In the genomic region with DNA sequence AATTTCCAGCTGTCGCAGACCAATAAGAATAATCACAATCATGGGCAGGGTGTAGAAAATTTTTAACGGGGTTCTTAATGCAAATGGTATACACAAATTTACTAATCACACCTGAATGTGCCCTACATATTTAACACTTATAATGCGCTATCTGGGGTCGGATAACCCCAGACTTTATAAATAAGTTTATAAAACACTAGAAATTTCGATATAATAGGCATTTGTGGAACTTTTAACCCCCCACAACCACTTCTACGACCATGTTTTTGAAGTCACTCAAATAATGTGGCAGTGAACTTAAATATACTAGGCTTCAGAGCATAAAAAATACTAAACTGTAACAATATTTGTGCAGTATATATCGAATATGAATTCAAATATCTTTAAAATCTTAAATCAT, we compare ENCODE assay signal across 5 fruit fly cellular contexts.
TF ChIP-seq lines count a peak whose summit lies in the region.

A gene (minus strand): TSS at position 264 of the 400 bp plus-strand sequence.

TF ChIP-seq in whole organism, adult, 20 proteins besides CTCF, POLR2A, EP300 and RAD21 (continued from another document):
- peak; percentile 98 for TF ChIP-seq CG12768 (GFP tag; optimal IDR thresholded peaks at IDR 0.05; lab: Kevin White, UChicago)
- TF ChIP-seq bab1 (GFP tag; optimal IDR thresholded peaks at IDR 0.05; lab: Kevin White, UChicago): peak; percentile 99
- peak; percentile 95 for TF ChIP-seq CG14711 (tag; optimal IDR thresholded peaks at IDR 0.05; lab: Kevin White, UChicago)
TF ChIP-seq in whole organism, adult: peak in this region for 18.

TF ChIP-seq in whole organism, embryonic, 481 proteins besides CTCF, POLR2A, EP300 and RAD21 (continued from another document and continues in another):
- TF ChIP-seq Ptx1 (GFP tag; IDR thresholded peaks at IDR 0.05; lab: Robert Waterston, UW) (peak; percentile 98), NFAT (GFP tag; IDR thresholded peaks at IDR 0.05; lab: Robert Waterston, UW) (peak; percentile 97), hkb (optimal IDR thresholded peaks at IDR 0.05; lab: Kevin White, UChicago) (no peak), hkb (GFP tag; IDR thresholded peaks at IDR 0.05; lab: Robert Waterston, UW) (peak; percentile 97), eyg (GFP tag; optimal IDR thresholded peaks at IDR 0.05; lab: Kevin White, UChicago) (peak; percentile 96), CG5245 (GFP tag; optimal IDR thresholded peaks at IDR 0.05; lab: Kevin White, UChicago) (peak; percentile 96), Bteb2 (GFP tag; optimal IDR thresholded peaks at IDR 0.05; lab: Kevin White, UChicago) (peak; percentile 98), CG12071 (GFP tag; optimal IDR thresholded peaks at IDR 0.05; lab: Kevin White, UChicago) (peak; percentile 97), CG34224 (GFP tag; IDR thresholded peaks at IDR 0.05; lab: Robert Waterston, UW; ENCODE audit: partially characterized antibody) (no peak), jing (GFP tag; optimal IDR thresholded peaks at IDR 0.05; lab: Kevin White, UChicago) (peak; percentile 95), CG10654 (GFP tag; optimal IDR thresholded peaks at IDR 0.05; lab: Kevin White, UChicago) (peak; percentile 96), slp2 (GFP tag; optimal IDR thresholded peaks at IDR 0.05; lab: Kevin White, UChicago) (peak; percentile 96), NC2α (GFP tag; optimal IDR thresholded peaks at IDR 0.05; lab: Kevin White, UChicago) (peak; percentile 94), CG15011 (GFP tag; optimal IDR thresholded peaks at IDR 0.05; lab: Kevin White, UChicago) (peak; percentile 95), MESR4 (GFP tag; optimal IDR thresholded peaks at IDR 0.05; lab: Kevin White, UChicago) (peak; percentile 79), Abd-B (GFP tag; optimal IDR thresholded peaks at IDR 0.05; lab: Kevin White, UChicago) (peak; percentile 96), onecut (GFP tag; IDR thresholded peaks at IDR 0.05; lab: Robert Waterston, UW) (peak; percentile 93), CG15601 (tag; optimal IDR thresholded peaks at IDR 0.05; lab: Kevin White, UChicago) (peak; percentile 95), bsh (GFP tag; optimal IDR thresholded peaks at IDR 0.05; lab: Kevin White, UChicago) (peak; percentile 94 to 98), CG9817 (tag; optimal IDR thresholded peaks at IDR 0.05; lab: Kevin White, UChicago) (peak; percentile 99), fd102C (GFP tag; optimal IDR thresholded peaks at IDR 0.05; lab: Kevin White, UChicago) (peak; percentile 79), CG32532 (GFP tag; IDR thresholded peaks at IDR 0.05; lab: Robert Waterston, UW) (peak; percentile 99), CHES-1-like (GFP tag; optimal IDR thresholded peaks at IDR 0.05; lab: Kevin White, UChicago) (peak; percentile 98), btn (GFP tag; optimal IDR thresholded peaks at IDR 0.05; lab: Kevin White, UChicago) (peak; percentile 92), CG12219 (GFP tag; optimal IDR thresholded peaks at IDR 0.05; lab: Kevin White, UChicago) (peak; percentile 98), B-H2 (GFP tag; optimal IDR thresholded peaks at IDR 0.05; lab: Kevin White, UChicago) (peak; percentile 99), CG15073 (GFP tag; optimal IDR thresholded peaks at IDR 0.05; lab: Kevin White, UChicago) (peak; percentile 83), grn (GFP tag; optimal IDR thresholded peaks at IDR 0.05; lab: Kevin White, UChicago) (peak; percentile 74), CG10979 (tag; optimal IDR thresholded peaks at IDR 0.05; lab: Kevin White, UChicago) (peak; percentile 96), otp (GFP tag; IDR thresholded peaks at IDR 0.05; lab: Robert Waterston, UW) (peak; percentile 96)

TF ChIP-seq in whole organism, prepupa, 60 proteins besides CTCF, POLR2A, EP300 and RAD21 (continued from another document and continues in another):
- peak; percentile 99 for TF ChIP-seq OdsH (GFP tag; optimal IDR thresholded peaks at IDR 0.05; lab: Kevin White, UChicago)
- peak; percentile 97 for TF ChIP-seq Gug (GFP tag; IDR thresholded peaks at IDR 0.05; lab: Robert Waterston, UW)
- peak; percentile 96 for TF ChIP-seq CG6163 (GFP tag; IDR thresholded peaks at IDR 0.05; lab: Robert Waterston, UW)
- peak; percentile 98 for TF ChIP-seq CG32006 (GFP tag; optimal IDR thresholded peaks at IDR 0.05; lab: Kevin White, UChicago)
- TF ChIP-seq achi (GFP tag; optimal IDR thresholded peaks at IDR 0.05; lab: Kevin White, UChicago): peak; percentile 98
- peak; percentile 99 for TF ChIP-seq CG31627 (GFP tag; optimal IDR thresholded peaks at IDR 0.05; lab: Kevin White, UChicago)
- peak; percentile 95 for TF ChIP-seq dsx (GFP tag; optimal IDR thresholded peaks at IDR 0.05; lab: Kevin White, UChicago; ENCODE audit: poor library complexity, severe bottlenecking)
- TF ChIP-seq Sox14 (GFP tag; optimal IDR thresholded peaks at IDR 0.05; lab: Kevin White, UChicago): peak; percentile 99
- peak; percentile 96 for TF ChIP-seq CG1621 (tag; optimal IDR thresholded peaks at IDR 0.05; lab: Kevin White, UChicago)
- peak in 1 of 2 experiments; percentile 97 for TF ChIP-seq ss (GFP tag; optimal IDR thresholded peaks at IDR 0.05; lab: Kevin White, UChicago)
- peak; percentile 99 for TF ChIP-seq Hr39 (GFP tag; optimal IDR thresholded peaks at IDR 0.05; lab: Kevin White, UChicago)
- peak; percentile 97 for TF ChIP-seq eg (GFP tag; IDR thresholded peaks at IDR 0.05; lab: Robert Waterston, UW)
- TF ChIP-seq CG8119 (GFP tag; IDR thresholded peaks at IDR 0.05; lab: Robert Waterston, UW): peak; percentile 97
- TF ChIP-seq Met (GFP tag; optimal IDR thresholded peaks at IDR 0.05; lab: Kevin White, UChicago): peak; percentile 98
- TF ChIP-seq Smox (GFP tag; optimal IDR thresholded peaks at IDR 0.05; lab: Kevin White, UChicago): peak; percentile 99
- peak; percentile 99 for TF ChIP-seq CG11762 (GFP tag; optimal IDR thresholded peaks at IDR 0.05; lab: Kevin White, UChicago; ENCODE audit: insufficient read depth)
- peak; percentile 96 for TF ChIP-seq CG6854 (GFP tag; optimal IDR thresholded peaks at IDR 0.05; lab: Kevin White, UChicago)
- TF ChIP-seq topi (GFP tag; optimal IDR thresholded peaks at IDR 0.05; lab: Kevin White, UChicago): peak; percentile 98
- TF ChIP-seq Ets96B (tag; optimal IDR thresholded peaks at IDR 0.05; lab: Kevin White, UChicago): peak; percentile 98
- peak; percentile 100 for TF ChIP-seq Eip78C (GFP tag; lab: Kevin White, UChicago)
- TF ChIP-seq fd85E (GFP tag; optimal IDR thresholded peaks at IDR 0.05; lab: Kevin White, UChicago): no peak
- TF ChIP-seq CG16779 (tag; optimal IDR thresholded peaks at IDR 0.05; lab: Kevin White, UChicago): no peak
- TF ChIP-seq CG11294 (GFP tag; IDR thresholded peaks at IDR 0.05; lab: Robert Waterston, UW): peak; percentile 97
- TF ChIP-seq Blimp-1 (GFP tag; optimal IDR thresholded peaks at IDR 0.05; lab: Kevin White, UChicago): peak; percentile 94
- no peak for TF ChIP-seq svp (GFP tag; lab: Kevin White, UChicago)
- peak; percentile 97 for TF ChIP-seq Ets21C (GFP tag; optimal IDR thresholded peaks at IDR 0.05; lab: Kevin White, UChicago)
- TF ChIP-seq Sox15 (GFP tag; optimal IDR thresholded peaks at IDR 0.05; lab: Kevin White, UChicago): peak; percentile 98
- no peak for TF ChIP-seq vri (GFP tag; optimal IDR thresholded peaks at IDR 0.05; lab: Kevin White, UChicago)
- peak; percentile 99 for TF ChIP-seq CG3919 (GFP tag; optimal IDR thresholded peaks at IDR 0.05; lab: Kevin White, UChicago)
- TF ChIP-seq CG7368 (GFP tag; optimal IDR thresholded peaks at IDR 0.05; lab: Kevin White, UChicago): peak; percentile 96
- peak; percentile 98 for TF ChIP-seq CG10631 (GFP tag; optimal IDR thresholded peaks at IDR 0.05; lab: Kevin White, UChicago)
- peak; percentile 98 for TF ChIP-seq dac (GFP tag; optimal IDR thresholded peaks at IDR 0.05; lab: Kevin White, UChicago)

TF ChIP-seq in whole organism, pupa, 21 proteins besides CTCF, POLR2A, EP300 and RAD21 (continued from another document):
- TF ChIP-seq CG15710 (tag; optimal IDR thresholded peaks at IDR 0.05; lab: Kevin White, UChicago): peak; percentile 98

TF ChIP-seq in whole organism, wandering third instar larva, 38 proteins besides CTCF, POLR2A, EP300 and RAD21 (continued from another document):
- TF ChIP-seq sv (GFP tag; optimal IDR thresholded peaks at IDR 0.05; lab: Kevin White, UChicago) (peak; percentile 97), N (GFP tag; optimal IDR thresholded peaks at IDR 0.05; lab: Kevin White, UChicago) (no peak), jim (GFP tag; optimal IDR thresholded peaks at IDR 0.05; lab: Kevin White, UChicago) (peak; percentile 29), tai (GFP tag; optimal IDR thresholded peaks at IDR 0.05; lab: Kevin White, UChicago) (no peak), dl (GFP tag; optimal IDR thresholded peaks at IDR 0.05; lab: Kevin White, UChicago; ENCODE audit: insufficient read depth in 1 of 2, partially characterized antibody in 2 of 2) (no peak), Vsx2 (GFP tag; optimal IDR thresholded peaks at IDR 0.05; lab: Kevin White, UChicago; ENCODE audit: partially characterized antibody) (no peak), dsf (GFP tag; optimal IDR thresholded peaks at IDR 0.05; lab: Kevin White, UChicago; ENCODE audit: borderline replicate concordance) (peak; percentile 90), rgr (GFP tag; optimal IDR thresholded peaks at IDR 0.05; lab: Kevin White, UChicago) (peak; percentile 99), usp (GFP tag; optimal IDR thresholded peaks at IDR 0.05; lab: Kevin White, UChicago) (no peak), Rel (GFP tag; optimal IDR thresholded peaks at IDR 0.05; lab: Kevin White, UChicago) (no peak), Rel (tag; optimal IDR thresholded peaks at IDR 0.05; lab: Kevin White, UChicago) (peak; percentile 91), dmrt93B (GFP tag; optimal IDR thresholded peaks at IDR 0.05; lab: Kevin White, UChicago) (peak; percentile 97), Hnf4 (GFP tag; optimal IDR thresholded peaks at IDR 0.05; lab: Kevin White, UChicago) (peak; percentile 98), CG32264 (GFP tag; optimal IDR thresholded peaks at IDR 0.05; lab: Kevin White, UChicago) (peak; percentile 95), brk (GFP tag; optimal IDR thresholded peaks at IDR 0.05; lab: Kevin White, UChicago) (peak; percentile 96), Dif (GFP tag; optimal IDR thresholded peaks at IDR 0.05; lab: Kevin White, UChicago; ENCODE audit: partially characterized antibody) (no peak), ey (GFP tag; optimal IDR thresholded peaks at IDR 0.05; lab: Kevin White, UChicago) (peak; percentile 99)
TF ChIP-seq in whole organism, wandering third instar larva: peak in this region for 25.
